Worm (Caenorhabditis elegans) whole organism, late embryonic: Measurements from ENCODE around the gene F02E11.7.
"Not testable (repeated sequence)": the region's sequence is repeated elsewhere in the genome, so short reads cannot be mapped to it uniquely, and the experiment has no call there.

ENCODE experiments used
- C38D4.7 ChIP-seq: fragments of 200-800 bp; sonication (Bioruptor generic); optimal IDR thresholded peaks from 2 replicates; lab custom pipeline; 2018; ENCODE audit warnings: mild to moderate bottlenecking, missing genetic modification characterization, moderate library complexity, missing compliant biosample characterization
- T23F11.4 ChIP-seq: fragments of 200-800 bp; sonication (Bioruptor generic); optimal IDR thresholded peaks from 2 replicates; lab custom pipeline; 2018; ENCODE audit warnings: mild to moderate bottlenecking, missing genetic modification characterization, missing compliant biosample characterization
- ahr-1 ChIP-seq: sonication (generic microtip); optimal IDR thresholded peaks from 2 replicates; lab custom pipeline; 2016; ENCODE audit warnings: missing genetic modification characterization, missing compliant biosample characterization
- ceh-24 ChIP-seq: sonication (generic microtip); optimal IDR thresholded peaks from 2 replicates; lab custom pipeline; 2016; ENCODE audit warnings: mild to moderate bottlenecking, missing genetic modification characterization, missing compliant biosample characterization
- ceh-30 ChIP-seq: fragments of 150-350 bp; optimal IDR thresholded peaks from 2 replicates; lab custom pipeline; 2014; ENCODE audit warnings: missing biosample characterization, missing genetic modification characterization
- ceh-45 ChIP-seq: fragments of 200-800 bp; sonication (Bioruptor generic); IDR thresholded peaks from 2 replicates; pipeline ENCODE4 v1.3.6; 2022; ENCODE audit warnings: missing genetic modification reagents, missing genetic modification characterization, missing compliant biosample characterization
- ceh-6 ChIP-seq: fragments of 200-800 bp; sonication (Bioruptor generic); optimal IDR thresholded peaks from 2 replicates; lab custom pipeline; 2018; ENCODE audit warnings: mild to moderate bottlenecking, missing genetic modification characterization, missing compliant biosample characterization
- che-1 ChIP-seq: sonication (generic microtip); optimal IDR thresholded peaks from 2 replicates; lab custom pipeline; 2016; ENCODE audit warnings: mild to moderate bottlenecking, missing genetic modification characterization, missing compliant biosample characterization
- dmd-4 ChIP-seq: sonication (generic microtip); optimal IDR thresholded peaks from 2 replicates; lab custom pipeline; 2016; ENCODE audit warnings: borderline replicate concordance, missing genetic modification characterization, missing compliant biosample characterization
- dve-1 ChIP-seq: sonication (generic microtip); optimal IDR thresholded peaks from 2 replicates; lab custom pipeline; 2017; ENCODE audit warnings: antibody characterized with exemption, mild to moderate bottlenecking, missing genetic modification characterization, missing compliant biosample characterization
- elt-4 ChIP-seq: sonication (generic microtip); optimal IDR thresholded peaks from 2 replicates; lab custom pipeline; 2016; ENCODE audit warnings: missing genetic modification characterization, missing compliant biosample characterization
- ets-4 ChIP-seq: sonication (generic microtip); optimal IDR thresholded peaks from 2 replicates; lab custom pipeline; 2016; ENCODE audit warnings: missing genetic modification characterization, missing compliant biosample characterization
- eyg-1 ChIP-seq: sonication (generic microtip); optimal IDR thresholded peaks from 2 replicates; lab custom pipeline; 2016; ENCODE audit warnings: missing genotype, missing genetic modification characterization, missing compliant biosample characterization
- gmeb-2 ChIP-seq: sonication (generic microtip); optimal IDR thresholded peaks from 2 replicates; lab custom pipeline; 2016; ENCODE audit warnings: missing genetic modification characterization, inconsistent platforms, missing compliant biosample characterization
- hlh-30 ChIP-seq: sonication (generic microtip); optimal IDR thresholded peaks from 2 replicates; lab custom pipeline; 2017; ENCODE audit warnings: antibody characterized with exemption, missing genetic modification characterization, missing compliant biosample characterization; ENCODE audit not compliant: insufficient read depth
- hlh-8 ChIP-seq: sonication (generic microtip); optimal IDR thresholded peaks from 2 replicates; lab custom pipeline; 2016; ENCODE audit warnings: missing genotype, missing genetic modification characterization, missing compliant biosample characterization
- lim-6 ChIP-seq: sonication (generic microtip); optimal IDR thresholded peaks from 2 replicates; lab custom pipeline; 2016; ENCODE audit warnings: missing genetic modification characterization, missing compliant biosample characterization
- lin-11 ChIP-seq: fragments of 200-800 bp; sonication (Bioruptor generic); optimal IDR thresholded peaks from 2 replicates; lab custom pipeline; 2018; ENCODE audit warnings: mild to moderate bottlenecking, missing genetic modification characterization, missing compliant biosample characterization
- mec-3 ChIP-seq: sonication (generic microtip); optimal IDR thresholded peaks from 2 replicates; lab custom pipeline; 2016; ENCODE audit warnings: borderline replicate concordance, missing genetic modification characterization, missing compliant biosample characterization
- nhr-11 ChIP-seq: fragments of 150-350 bp; optimal IDR thresholded peaks from 2 replicates; lab custom pipeline; 2014; ENCODE audit warnings: missing biosample characterization, missing genetic modification characterization
- nhr-232 ChIP-seq: sonication (generic microtip); optimal IDR thresholded peaks from 2 replicates; lab custom pipeline; 2016; ENCODE audit warnings: missing genetic modification characterization, missing compliant biosample characterization
- odd-2 ChIP-seq: sonication (generic microtip); optimal IDR thresholded peaks from 2 replicates; lab custom pipeline; 2017; ENCODE audit warnings: antibody characterized with exemption, mild to moderate bottlenecking, missing genetic modification characterization, missing compliant biosample characterization
- pax-1 ChIP-seq: fragments of 150-350 bp; optimal IDR thresholded peaks from 2 replicates; lab custom pipeline; 2014; ENCODE audit warnings: missing biosample characterization, missing genetic modification characterization
- ref-2 ChIP-seq: sonication (generic microtip); optimal IDR thresholded peaks from 2 replicates; lab custom pipeline; 2016; ENCODE audit warnings: missing genetic modification characterization, missing compliant biosample characterization
- sdc-2 ChIP-seq: sonication (generic microtip); optimal IDR thresholded peaks from 2 replicates; lab custom pipeline; 2016; ENCODE audit warnings: missing genotype, missing genetic modification characterization, missing compliant biosample characterization
- sox-2 ChIP-seq: fragments of 200-800 bp; sonication (Bioruptor generic); IDR thresholded peaks from 2 replicates; pipeline ENCODE4 v1.3.6; 2022; ENCODE audit warnings: missing genetic modification reagents, missing genetic modification characterization, missing compliant biosample characterization
- sox-4 ChIP-seq: sonication (generic microtip); optimal IDR thresholded peaks from 2 replicates; lab custom pipeline; 2017; ENCODE audit warnings: mild to moderate bottlenecking, missing genetic modification characterization, inconsistent platforms, missing compliant biosample characterization
- syd-9 ChIP-seq: sonication (generic microtip); optimal IDR thresholded peaks from 2 replicates; lab custom pipeline; 2016; ENCODE audit warnings: mild to moderate bottlenecking, missing genetic modification characterization, moderate library complexity, missing compliant biosample characterization
- tbx-7 ChIP-seq: sonication (generic microtip); optimal IDR thresholded peaks from 2 replicates; lab custom pipeline; 2016; ENCODE audit warnings: missing genotype, missing genetic modification characterization, missing compliant biosample characterization
- zip-5 ChIP-seq: sonication (generic microtip); optimal IDR thresholded peaks from 2 replicates; lab custom pipeline; 2016; ENCODE audit warnings: missing genetic modification characterization, missing compliant biosample characterization

F02E11.7 gene

ce11 chrII:3274923-3275322 lies 7.5 kb downstream of the F02E11.7 start, which contains the start of gene F02E11.3:
TSS of gene F02E11.3 (minus strand) at chrII:3275023.
- TF ChIP-seq T23F11.4: no peak
- TF ChIP-seq mec-3 (tag; lab: Kevin White, UChicago): no peak
- TF ChIP-seq nhr-232: no peak

- TF ChIP-seq dve-1 (tag; lab: Kevin White, UChicago) (no peak), ceh-6 (GFP tag; lab: Kevin White, UChicago) (no peak), eyg-1 (tag; lab: Kevin White, UChicago) (no peak), zip-5 (tag; lab: Kevin White, UChicago) (no peak), C38D4.7 (GFP tag; lab: Kevin White, UChicago) (no peak)
Observed at ce11 chrII:3277686-3278085, 10.2 kb downstream of the F02E11.7 start, which contains the start of gene F02E11.4. TSS of gene F02E11.4 (minus strand) at chrII:3277786.

ce11 chrII:3278634-3279033 lies 11.2 kb downstream of the F02E11.7 start, which contains the start of gene wht-4:
TSS of gene wht-4 (plus strand) at chrII:3278934.
- TF ChIP-seq pax-1 (tag; lab: Kevin White, UChicago): no peak
- TF ChIP-seq, all 69 proteins: peak for 0

ce11 chrII:3282353-3282752 lies 14.9 kb downstream of the F02E11.7 start, which contains the start of gene nep-13:
TSS of gene nep-13 (plus strand) at chrII:3282653.
- no peak for TF ChIP-seq ceh-24 (tag; lab: Kevin White, UChicago)
- TF ChIP-seq ceh-6 (GFP tag; lab: Kevin White, UChicago): no peak
- TF ChIP-seq hlh-8 (tag; lab: Kevin White, UChicago): no peak
- TF ChIP-seq lim-6 (tag; lab: Kevin White, UChicago): no peak
- no peak for TF ChIP-seq syd-9 (tag; lab: Kevin White, UChicago)
- TF ChIP-seq zip-5 (tag; lab: Kevin White, UChicago): no peak
- TF ChIP-seq hlh-30: no peak
- no peak for TF ChIP-seq elt-4 (tag; lab: Kevin White, UChicago)
- no peak for TF ChIP-seq dve-1 (tag; lab: Kevin White, UChicago)
- no peak for TF ChIP-seq ref-2 (tag; lab: Kevin White, UChicago)
- TF ChIP-seq C38D4.7 (GFP tag; lab: Kevin White, UChicago): no peak
- no peak for TF ChIP-seq ceh-30 (tag; lab: Kevin White, UChicago)
- TF ChIP-seq sox-4: no peak
- TF ChIP-seq dmd-4: no peak
- no peak for TF ChIP-seq ceh-45
- TF ChIP-seq sox-2 (GFP tag; lab: Robert Waterston, UW): no peak
- no peak for TF ChIP-seq tbx-7 (tag; lab: Kevin White, UChicago)

- TF ChIP-seq che-1 (tag; lab: Kevin White, UChicago) (no peak), ets-4 (tag; lab: Kevin White, UChicago) (no peak), dve-1 (tag; lab: Kevin White, UChicago) (no peak), nhr-11 (tag; lab: Kevin White, UChicago) (no peak), sox-4 (no peak), lin-11 (tag; lab: Kevin White, UChicago) (no peak), pax-1 (tag; lab: Kevin White, UChicago) (no peak), gmeb-2 (tag; lab: Kevin White, UChicago) (no peak)
Observed at ce11 chrII:3284558-3284957, 17.1 kb downstream of the F02E11.7 start, which contains the start of gene scl-15. TSS of gene scl-15 (minus strand) at chrII:3284658.

- no peak for TF ChIP-seq sdc-2 (tag; lab: Kevin White, UChicago)
Observed at ce11 chrII:3287073-3287472, 19.6 kb downstream of the F02E11.7 start, which contains the start of gene sri-63. TSS of gene sri-63 (plus strand) at chrII:3287373.

- not testable (repeated sequence) for TF ChIP-seq ahr-1; ets-4 (tag; lab: Kevin White, UChicago); odd-2 (tag; lab: Kevin White, UChicago)
- TF ChIP-seq, all 69 proteins: peak for 0; not testable (repeated sequence) for 69
Observed at ce11 chrII:3290544-3290943, 23.1 kb downstream of the F02E11.7 start, which contains the start of gene F39E9.14. TSS of gene F39E9.14 (minus strand) at chrII:3290644.
